Worm (Caenorhabditis elegans) whole organism, L1 larva: ENCODE data around the gene cfim-2.

Source experiments
- C34B4.2 ChIP-seq: sonication (generic microtip); optimal IDR thresholded peaks from 2 replicates; lab custom pipeline; 2017; ENCODE audit warnings: mild to moderate bottlenecking, missing genetic modification characterization, missing compliant biosample characterization
- blmp-1 ChIP-seq: fragments of 150-350 bp; optimal IDR thresholded peaks from 2 replicates; lab custom pipeline; 2014; ENCODE audit warnings: missing biosample characterization, missing genetic modification characterization
- ceh-8 ChIP-seq: fragments of 200-800 bp; sonication (Bioruptor generic); optimal IDR thresholded peaks from 2 replicates; lab custom pipeline; 2018; ENCODE audit warnings: mild to moderate bottlenecking, missing genetic modification characterization, moderate library complexity, missing compliant biosample characterization
- ceh-90 ChIP-seq: sonication (generic microtip); optimal IDR thresholded peaks from 2 replicates; lab custom pipeline; 2016; ENCODE audit warnings: missing genetic modification characterization, missing compliant biosample characterization
- ces-1 ChIP-seq: fragments of 150-350 bp; optimal IDR thresholded peaks from 2 replicates; lab custom pipeline; 2014; ENCODE audit warnings: missing biosample characterization, missing genetic modification reagents, missing genetic modification characterization
- dpl-1 ChIP-seq, 3 experiments: fragments of 150-350 bp in 2 of 3; sonication (generic microtip) in 1 of 3; optimal IDR thresholded peaks; 2 replicates each; lab custom pipeline; 2014 to 2017; ENCODE audit warnings: missing biosample characterization in 3 of 3, missing genetic modification characterization in 3 of 3, missing genetic modification reagents in 3 of 3
- dsc-1 ChIP-seq: sonication (generic microtip); optimal IDR thresholded peaks from 2 replicates; lab custom pipeline; 2016; ENCODE audit warnings: mild to moderate bottlenecking, missing genetic modification characterization, missing compliant biosample characterization
- efl-1 ChIP-seq, 4 experiments: fragments of 150-350 bp; optimal IDR thresholded peaks in 3 of 4; peaks in 1 of 4; 1 replicate in 1 of 4; 2 replicates in 3 of 4; lab custom pipeline; 2014; ENCODE audit warnings: missing biosample characterization in 2 of 4, missing genetic modification characterization in 2 of 4, missing genetic modification reagents in 2 of 4
- efl-3 ChIP-seq: fragments of 200-800 bp; sonication (Bioruptor generic); optimal IDR thresholded peaks from 2 replicates; lab custom pipeline; 2018; ENCODE audit warnings: mild to moderate bottlenecking, missing genetic modification characterization, missing compliant biosample characterization
- fkh-4 ChIP-seq: sonication (generic microtip); optimal IDR thresholded peaks from 2 replicates; lab custom pipeline; 2016; ENCODE audit warnings: missing compliant biosample characterization, missing genetic modification characterization, borderline replicate concordance
- fkh-8 ChIP-seq: sonication (generic microtip); optimal IDR thresholded peaks from 2 replicates; lab custom pipeline; 2016; ENCODE audit warnings: mild to moderate bottlenecking, missing genetic modification characterization, missing compliant biosample characterization
- fos-1 ChIP-seq: fragments of 150-350 bp; optimal IDR thresholded peaks from 2 replicates; lab custom pipeline; 2014; ENCODE audit warnings: missing biosample characterization, missing genetic modification characterization
- grh-1 ChIP-seq: fragments of 200-800 bp; sonication (Bioruptor generic); IDR thresholded peaks from 2 replicates; pipeline ENCODE4 v1.3.6; 2022; ENCODE audit warnings: missing genetic modification reagents, missing genetic modification characterization, missing compliant biosample characterization
- hlh-17 ChIP-seq: fragments of 200-800 bp; sonication (Bioruptor generic); optimal IDR thresholded peaks from 2 replicates; lab custom pipeline; 2018; ENCODE audit warnings: missing genetic modification characterization, mild to moderate bottlenecking, missing compliant biosample characterization, moderate library complexity, borderline replicate concordance
- hlh-4 ChIP-seq: sonication (generic microtip); optimal IDR thresholded peaks from 2 replicates; lab custom pipeline; 2016; ENCODE audit warnings: mild to moderate bottlenecking, missing genetic modification characterization, missing compliant biosample characterization
- jun-1 ChIP-seq: fragments of 150-350 bp; optimal IDR thresholded peaks from 2 replicates; lab custom pipeline; 2014; ENCODE audit warnings: missing biosample characterization, missing genetic modification reagents, missing genetic modification characterization
- lin-35 ChIP-seq, 2 experiments: fragments of 150-350 bp; optimal IDR thresholded peaks; 2 replicates each; lab custom pipeline; 2014; ENCODE audit warnings: missing biosample characterization in 2 of 2, missing genetic modification characterization in 2 of 2, missing genetic modification reagents in 2 of 2
- lin-39 ChIP-seq: fragments of 150-350 bp; optimal IDR thresholded peaks from 2 replicates; lab custom pipeline; 2014; ENCODE audit warnings: missing biosample characterization, missing genetic modification reagents, missing genetic modification characterization
- mep-1 ChIP-seq: fragments of 150-350 bp; optimal IDR thresholded peaks from 2 replicates; lab custom pipeline; 2014; ENCODE audit warnings: missing biosample characterization, missing genetic modification characterization
- nhr-19 ChIP-seq: fragments of 200-800 bp; sonication (Bioruptor generic); conservative IDR thresholded peaks from 2 replicates; pipeline ENCODE4 v1.3.6; 2022; ENCODE audit warnings: missing genetic modification characterization, missing compliant biosample characterization
- nhr-20 ChIP-seq: sonication (generic microtip); optimal IDR thresholded peaks from 2 replicates; lab custom pipeline; 2016; ENCODE audit warnings: mild to moderate bottlenecking, missing genetic modification characterization, missing compliant biosample characterization
- nhr-28 ChIP-seq: fragments of 150-350 bp; optimal IDR thresholded peaks from 2 replicates; lab custom pipeline; 2014; ENCODE audit warnings: missing biosample characterization, missing genetic modification characterization
- nhr-71 ChIP-seq: sonication (generic microtip); optimal IDR thresholded peaks from 2 replicates; lab custom pipeline; 2016; ENCODE audit warnings: mild to moderate bottlenecking, missing genetic modification characterization, moderate library complexity, missing compliant biosample characterization
- nhr-76 ChIP-seq: sonication (generic microtip); optimal IDR thresholded peaks from 2 replicates; lab custom pipeline; 2017; ENCODE audit warnings: missing biosample characterization, missing genetic modification characterization
- nhr-77 ChIP-seq: fragments of 150-350 bp; optimal IDR thresholded peaks from 2 replicates; lab custom pipeline; 2014; ENCODE audit warnings: missing biosample characterization, missing genetic modification characterization
- nhr-84 ChIP-seq: sonication (generic microtip); optimal IDR thresholded peaks from 2 replicates; lab custom pipeline; 2017; ENCODE audit warnings: missing biosample characterization, missing genetic modification characterization
- nhr-85 ChIP-seq: sonication (generic microtip); peaks from one replicate; lab custom pipeline; 2016; ENCODE audit warnings: missing genetic modification characterization, inconsistent platforms, missing compliant biosample characterization
- nhr-90 ChIP-seq: sonication (generic microtip); optimal IDR thresholded peaks from 2 replicates; lab custom pipeline; 2016; ENCODE audit warnings: mild to moderate bottlenecking, missing genetic modification characterization, missing compliant biosample characterization; ENCODE audit not compliant: poor library complexity
- pax-3 ChIP-seq: fragments of 200-800 bp; sonication (Bioruptor generic); optimal IDR thresholded peaks from 2 replicates; lab custom pipeline; 2018; ENCODE audit warnings: mild to moderate bottlenecking, missing genetic modification characterization, moderate library complexity, missing compliant biosample characterization
- rnt-1 ChIP-seq: sonication (generic microtip); optimal IDR thresholded peaks from 2 replicates; lab custom pipeline; 2016; ENCODE audit warnings: mild to moderate bottlenecking, missing genetic modification characterization, moderate library complexity, missing compliant biosample characterization
- skn-1 ChIP-seq: fragments of 150-350 bp; optimal IDR thresholded peaks from 2 replicates; lab custom pipeline; 2014; ENCODE audit warnings: missing biosample characterization, missing genetic modification characterization
- snpc-4 ChIP-seq: fragments of 150-350 bp; optimal IDR thresholded peaks from 2 replicates; lab custom pipeline; 2014; ENCODE audit warnings: missing biosample characterization, missing genetic modification characterization
- snu-23 ChIP-seq: sonication (generic microtip); optimal IDR thresholded peaks from 2 replicates; lab custom pipeline; 2016; ENCODE audit warnings: missing genetic modification characterization, missing compliant biosample characterization
- sup-37 ChIP-seq: fragments of 200-800 bp; sonication (Bioruptor generic); optimal IDR thresholded peaks from 2 replicates; lab custom pipeline; 2018; ENCODE audit warnings: mild to moderate bottlenecking, missing genetic modification characterization, missing compliant biosample characterization
- unc-130 ChIP-seq: fragments of 150-350 bp; optimal IDR thresholded peaks from 2 replicates; lab custom pipeline; 2017; ENCODE audit warnings: missing biosample characterization, missing genetic modification characterization, inconsistent platforms
- unc-30 ChIP-seq: sonication (generic microtip); optimal IDR thresholded peaks from 2 replicates; lab custom pipeline; 2017; ENCODE audit warnings: missing biosample characterization, missing genetic modification characterization
- unc-62 ChIP-seq: fragments of 150-350 bp; optimal IDR thresholded peaks from 2 replicates; lab custom pipeline; 2014; ENCODE audit warnings: missing biosample characterization, missing genetic modification reagents, missing genetic modification characterization
- unc-86 ChIP-seq: sonication (generic microtip); optimal IDR thresholded peaks from 2 replicates; lab custom pipeline; 2016; ENCODE audit warnings: missing genetic modification characterization, missing compliant biosample characterization
- zip-4 ChIP-seq: fragments of 200-800 bp; sonication (Bioruptor generic); optimal IDR thresholded peaks from 2 replicates; lab custom pipeline; 2018; ENCODE audit warnings: mild to moderate bottlenecking, missing genetic modification characterization, moderate library complexity, missing compliant biosample characterization

cfim-2 gene

DNA sequence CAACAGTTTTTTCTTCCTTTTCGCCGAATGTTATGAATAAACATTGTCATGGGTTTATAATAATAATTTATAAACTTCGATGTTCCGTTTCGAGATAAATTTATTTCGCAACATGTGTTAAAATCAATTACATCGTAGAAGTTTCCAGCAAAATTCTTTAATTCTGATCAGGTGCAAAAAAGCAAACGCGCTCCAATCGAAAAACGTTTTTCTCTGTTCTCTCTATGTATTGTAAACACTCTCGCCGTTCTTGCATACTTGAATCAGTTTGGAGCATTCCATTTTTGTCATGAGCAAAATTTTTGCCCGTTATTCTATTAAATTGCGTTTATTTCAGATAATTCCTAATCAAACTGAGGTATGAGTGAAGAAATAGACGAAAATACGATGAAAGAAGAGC, 32.4 kb upstream of the cfim-2 start, which contains the start of gene rad-54.L2 (continued):
- TF ChIP-seq zip-4 (GFP tag; lab: Kevin White, UChicago): peak; percentile 39
- TF ChIP-seq dpl-1 (GFP tag; optimal IDR thresholded peaks at IDR 0.05; lab: Kevin White, UChicago): peak; percentile 43 to 63 (median 52)
- TF ChIP-seq nhr-85 (tag; lab: Kevin White, UChicago): peak; percentile 5
- TF ChIP-seq C34B4.2 (tag; lab: Kevin White, UChicago): no peak
- no peak for TF ChIP-seq ces-1
- no peak for TF ChIP-seq ceh-90 (tag; lab: Kevin White, UChicago)
- no peak for TF ChIP-seq sup-37 (GFP tag; lab: Kevin White, UChicago)
- TF ChIP-seq nhr-28 (tag; lab: Kevin White, UChicago): no peak
- peak; percentile 78 for TF ChIP-seq skn-1 (tag; lab: Kevin White, UChicago)
- TF ChIP-seq nhr-77 (tag; lab: Kevin White, UChicago): peak; percentile 10
- TF ChIP-seq fkh-8 (tag; lab: Kevin White, UChicago): peak; percentile 79
- TF ChIP-seq mep-1: peak; percentile 76
- TF ChIP-seq unc-30: no peak
- no peak for TF ChIP-seq unc-62 (GFP tag; lab: Kevin White, UChicago)
- TF ChIP-seq nhr-19 (GFP tag; lab: Robert Waterston, UW): no peak
- peak; percentile 17 for TF ChIP-seq blmp-1 (tag; lab: Kevin White, UChicago)
- no peak for TF ChIP-seq grh-1
- no peak for TF ChIP-seq lin-39 (tag; lab: Kevin White, UChicago)
- TF ChIP-seq lin-35 (GFP tag; optimal IDR thresholded peaks at IDR 0.05; lab: Kevin White, UChicago): peak; percentile 58 to 80

DNA sequence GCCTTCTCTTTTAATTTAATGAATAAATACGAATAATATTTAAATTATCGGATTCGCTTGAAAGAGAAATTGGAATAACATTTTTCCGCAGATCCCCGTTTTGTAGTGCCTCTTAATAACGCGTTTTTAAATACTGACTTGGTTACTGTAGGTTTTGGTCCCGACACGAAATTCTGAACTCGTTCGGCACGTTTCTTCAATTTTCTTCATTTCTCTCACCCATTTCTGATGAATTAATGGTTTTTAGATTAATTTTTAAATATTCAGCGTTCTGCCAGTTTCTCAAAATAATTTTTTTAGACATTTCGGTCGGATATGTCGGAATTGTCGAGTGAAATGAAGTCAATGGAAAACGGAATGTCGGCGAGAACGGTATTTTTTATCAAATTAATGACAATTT, 24.8 kb upstream of the cfim-2 start, which contains the start of gene C27B7.5:
C27B7.5 (plus strand) TSS at position 301 of the 400 bp plus-strand sequence.
- TF ChIP-seq fos-1 (tag; lab: Kevin White, UChicago): no peak

DNA sequence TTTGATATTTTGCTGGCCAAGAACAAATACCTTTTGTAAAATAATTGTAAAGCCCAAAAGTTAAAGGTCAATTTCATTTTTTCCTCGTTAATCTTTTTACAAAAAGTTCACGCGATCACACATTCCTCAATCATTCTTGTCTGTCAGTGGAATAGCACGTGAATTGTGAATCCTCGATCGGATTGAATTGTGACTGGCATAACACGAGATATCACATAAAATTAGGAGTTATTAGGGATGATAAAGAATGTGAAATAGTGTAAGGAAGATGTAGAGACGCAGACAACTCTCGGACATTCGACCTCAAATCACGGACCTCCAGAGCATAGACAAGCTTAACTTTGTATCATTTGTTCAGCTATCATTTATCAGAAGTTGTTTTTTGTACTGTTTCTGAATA, 20.0 kb upstream of the cfim-2 start, which contains the start of gene C27B7.6:
C27B7.6 (minus strand) TSS at position 182 of the 400 bp plus-strand sequence.
- TF ChIP-seq efl-3 (no peak), ceh-8 (GFP tag; lab: Kevin White, UChicago) (no peak), nhr-90 (tag; lab: Kevin White, UChicago) (no peak), lin-39 (tag; lab: Kevin White, UChicago) (no peak), unc-86 (no peak), skn-1 (tag; lab: Kevin White, UChicago) (no peak), unc-62 (GFP tag; lab: Kevin White, UChicago) (no peak), rnt-1 (tag; lab: Kevin White, UChicago) (peak; percentile 40), pax-3 (tag; lab: Kevin White, UChicago) (no peak), nhr-76 (tag; lab: Kevin White, UChicago) (no peak), fkh-4 (no peak), lin-35 (GFP tag; optimal IDR thresholded peaks at IDR 0.05; lab: Kevin White, UChicago) (no peak), efl-1 (optimal IDR thresholded peaks at IDR 0.05; lab: Kevin White, UChicago) (no peak), efl-1 (GFP tag; optimal IDR thresholded peaks at IDR 0.05 in 1 of 2; lab: Kevin White, UChicago) (peak in 1 of 2 experiments; percentile 83), unc-130 (tag; lab: Kevin White, UChicago) (peak; percentile 14), snu-23 (GFP tag; lab: Kevin White, UChicago) (peak; percentile 24), hlh-4 (tag; lab: Kevin White, UChicago) (no peak), jun-1 (tag; lab: Kevin White, UChicago) (no peak), nhr-71 (tag; lab: Kevin White, UChicago) (peak; percentile 62), snpc-4 (tag; lab: Kevin White, UChicago) (no peak), dsc-1 (tag; lab: Kevin White, UChicago) (no peak), nhr-28 (tag; lab: Kevin White, UChicago) (no peak), nhr-20 (no peak), hlh-17 (GFP tag; lab: Kevin White, UChicago) (no peak), nhr-84 (tag; lab: Kevin White, UChicago) (no peak)
- TF ChIP-seq, all 84 proteins: peak for 5
